Worm (Caenorhabditis elegans): ENCODE measurements around the gene C47D12.5.

ce11 chrII:11637817-11638216, 47.3 kb downstream of the C47D12.5 start:
- TF ChIP-seq blmp-1 (tag; optimal IDR thresholded peaks at IDR 0.05) = no peak
- TF ChIP-seq snpc-4 (tag; optimal IDR thresholded peaks at IDR 0.05) = no peak
- TF ChIP-seq lsy-2 (tag; optimal IDR thresholded peaks at IDR 0.05) = no peak
